Worm (Caenorhabditis elegans) whole organism, L4 larva: ENCODE data around the gene stdh-4.

ENCODE experiments used
- ZK546.5 ChIP-seq, 2 experiments: sonication (generic microtip); optimal IDR thresholded peaks; 2 replicates each; lab custom pipeline; 2017; ENCODE audit warnings: missing biosample characterization in 2 of 2, missing genetic modification characterization in 2 of 2
- aly-2 ChIP-seq: sonication (generic microtip); optimal IDR thresholded peaks from 2 replicates; lab custom pipeline; 2018; ENCODE audit warnings: missing biosample characterization, missing genetic modification characterization
- egl-27 ChIP-seq: sonication (generic microtip); optimal IDR thresholded peaks from 3 replicates; lab custom pipeline; 2017; ENCODE audit warnings: missing biosample characterization, missing genetic modification reagents, missing genetic modification characterization
- mes-2 ChIP-seq: sonication (generic microtip); optimal IDR thresholded peaks from 2 replicates; lab custom pipeline; 2016; ENCODE audit warnings: missing genotype, mild to moderate bottlenecking, missing genetic modification characterization, missing compliant biosample characterization; ENCODE audit not compliant: poor library complexity, severe bottlenecking
- mxl-3 ChIP-seq: fragments of 200-800 bp; sonication (Bioruptor generic); optimal IDR thresholded peaks from 2 replicates; lab custom pipeline; 2018; ENCODE audit warnings: mild to moderate bottlenecking, missing genetic modification characterization, missing compliant biosample characterization
- nhr-25 ChIP-seq: sonication (generic microtip); optimal IDR thresholded peaks from 2 replicates; lab custom pipeline; 2017; ENCODE audit warnings: missing genetic modification characterization, mild to moderate bottlenecking, missing compliant biosample characterization, antibody characterized with exemption, moderate library complexity, borderline replicate concordance; ENCODE audit not compliant: insufficient read depth
- pqm-1 ChIP-seq: sonication (generic microtip); optimal IDR thresholded peaks from 2 replicates; lab custom pipeline; 2017; ENCODE audit warnings: missing biosample characterization, missing genetic modification characterization
- unc-62 ChIP-seq, 3 experiments: fragments of 150-350 bp in 1 of 3; sonication (generic microtip); optimal IDR thresholded peaks in 2 of 3; peaks in 1 of 3; 1 replicate in 1 of 3; 2 replicates in 2 of 3; lab custom pipeline; 2014 to 2017; ENCODE audit warnings: missing biosample characterization in 3 of 3, missing genetic modification characterization in 3 of 3, missing genetic modification reagents in 3 of 3, missing genotype in 1 of 3
- zag-1 ChIP-seq: fragments of 150-350 bp; optimal IDR thresholded peaks from 2 replicates; lab custom pipeline; 2014; ENCODE audit warnings: missing biosample characterization, missing genetic modification characterization
- zip-11 ChIP-seq: fragments of 200-800 bp; sonication (Bioruptor generic); IDR thresholded peaks from 2 replicates; pipeline ENCODE4 v1.3.6; 2022; ENCODE audit warnings: missing genetic modification characterization, missing compliant biosample characterization

- TF ChIP-seq zip-11 (GFP tag; lab: Robert Waterston, UW) (no peak), mxl-3 (GFP tag; lab: Kevin White, UChicago) (no peak), zag-1 (tag; lab: Kevin White, UChicago) (no peak), egl-27 (tag; lab: Kevin White, UChicago) (no peak), aly-2 (tag; lab: Kevin White, UChicago) (no peak), pqm-1 (tag; lab: Kevin White, UChicago) (no peak), ZK546.5 (tag; optimal IDR thresholded peaks at IDR 0.05; lab: Kevin White, UChicago) (no peak), mes-2 (no peak), unc-62 (GFP tag; optimal IDR thresholded peaks at IDR 0.05 in 1 of 2; lab: Kevin White, UChicago) (peak in 1 of 2 experiments; percentile 82), unc-62 (tag; optimal IDR thresholded peaks at IDR 0.05; lab: Kevin White, UChicago) (no peak), nhr-25 (tag; lab: Kevin White, UChicago) (no peak)
Observed at ce11 chrV:8517711-8518110, 31.4 kb upstream of the stdh-4 start.
